Worm (Caenorhabditis elegans): ENCODE data around the gene wago-5.

- no peak for TF ChIP-seq nhr-237 (tag; optimal IDR thresholded peaks at IDR 0.05)
- no peak for TF ChIP-seq unc-62 (GFP tag; optimal IDR thresholded peaks at IDR 0.05)
- no peak for TF ChIP-seq sptf-1 (tag; optimal IDR thresholded peaks at IDR 0.05)
These were observed 30.2 kb upstream of the wago-5 start, which contains the start of the genes ZK1248.17 and H41C03.3 for ce11 chrII:5845441-5845840.

All from whole organism, mixed stage, embryonic.